Worm (Caenorhabditis elegans) whole organism, L1 larva: Measurements from ENCODE around the gene rpn-1.

Experiments
- C16A3.4 ChIP-seq: fragments of 150-350 bp; optimal IDR thresholded peaks from 2 replicates; lab custom pipeline; 2014; ENCODE audit warnings: missing biosample characterization, missing genetic modification characterization
- F16B12.6 ChIP-seq: fragments of 150-350 bp; optimal IDR thresholded peaks from 2 replicates; lab custom pipeline; 2014; ENCODE audit warnings: missing biosample characterization, missing genetic modification characterization
- Y116A8C.19 ChIP-seq: sonication (generic microtip); optimal IDR thresholded peaks from 2 replicates; lab custom pipeline; 2016; ENCODE audit warnings: missing compliant biosample characterization, missing genetic modification characterization, borderline replicate concordance
- aha-1 ChIP-seq: fragments of 150-350 bp; optimal IDR thresholded peaks from 2 replicates; lab custom pipeline; 2014; ENCODE audit warnings: missing biosample characterization, missing genetic modification characterization
- aly-2 ChIP-seq: fragments of 150-350 bp; optimal IDR thresholded peaks from 2 replicates; lab custom pipeline; 2014; ENCODE audit warnings: missing biosample characterization, missing genetic modification characterization
- ama-1 ChIP-seq: fragments of 150-350 bp; optimal IDR thresholded peaks from 2 replicates; lab custom pipeline; 2014
- ceh-63 ChIP-seq: fragments of 200-800 bp; sonication (Bioruptor generic); optimal IDR thresholded peaks from 2 replicates; lab custom pipeline; 2018; ENCODE audit warnings: mild to moderate bottlenecking, missing genetic modification characterization, missing compliant biosample characterization
- ceh-90 ChIP-seq: sonication (generic microtip); optimal IDR thresholded peaks from 2 replicates; lab custom pipeline; 2016; ENCODE audit warnings: missing genetic modification characterization, missing compliant biosample characterization
- ces-1 ChIP-seq: fragments of 150-350 bp; optimal IDR thresholded peaks from 2 replicates; lab custom pipeline; 2014; ENCODE audit warnings: missing biosample characterization, missing genetic modification reagents, missing genetic modification characterization
- dpl-1 ChIP-seq, 3 experiments: fragments of 150-350 bp in 2 of 3; sonication (generic microtip) in 1 of 3; optimal IDR thresholded peaks; 2 replicates each; lab custom pipeline; 2014 to 2017; ENCODE audit warnings: missing biosample characterization in 3 of 3, missing genetic modification characterization in 3 of 3, missing genetic modification reagents in 3 of 3
- dsc-1 ChIP-seq: sonication (generic microtip); optimal IDR thresholded peaks from 2 replicates; lab custom pipeline; 2016; ENCODE audit warnings: mild to moderate bottlenecking, missing genetic modification characterization, missing compliant biosample characterization
- efl-3 ChIP-seq: fragments of 200-800 bp; sonication (Bioruptor generic); optimal IDR thresholded peaks from 2 replicates; lab custom pipeline; 2018; ENCODE audit warnings: mild to moderate bottlenecking, missing genetic modification characterization, missing compliant biosample characterization
- egl-13 ChIP-seq: sonication (generic microtip); optimal IDR thresholded peaks from 2 replicates; lab custom pipeline; 2016; ENCODE audit warnings: missing genotype, missing genetic modification reagents, missing genetic modification characterization, missing compliant biosample characterization
- egl-27 ChIP-seq, 2 experiments: fragments of 150-350 bp in 1 of 2; sonication (generic microtip); optimal IDR thresholded peaks; 3 replicates each; lab custom pipeline; 2017 to 2018; ENCODE audit warnings: missing biosample characterization in 2 of 2, missing genetic modification characterization in 2 of 2, missing genetic modification reagents in 2 of 2
- elt-2 ChIP-seq: sonication (generic microtip); optimal IDR thresholded peaks from 2 replicates; lab custom pipeline; 2016; ENCODE audit warnings: missing genetic modification characterization, mild to moderate bottlenecking, inconsistent platforms, missing compliant biosample characterization, missing genetic modification reagents
- elt-3 ChIP-seq, 6 experiments: fragments of 150-350 bp in 1 of 6; sonication (generic microtip); optimal IDR thresholded peaks; 2 replicates each; lab custom pipeline; 2017 to 2018; ENCODE audit warnings: missing biosample characterization in 6 of 6, missing genetic modification characterization in 6 of 6, inconsistent platforms in 1 of 6
- ets-5 ChIP-seq: fragments of 200-800 bp; sonication (Bioruptor generic); IDR thresholded peaks from 2 replicates; pipeline ENCODE4 v1.3.6; 2022; ENCODE audit warnings: missing genetic modification characterization, missing compliant biosample characterization
- fos-1 ChIP-seq: fragments of 150-350 bp; optimal IDR thresholded peaks from 2 replicates; lab custom pipeline; 2014; ENCODE audit warnings: missing biosample characterization, missing genetic modification characterization
- grh-1 ChIP-seq: fragments of 200-800 bp; sonication (Bioruptor generic); IDR thresholded peaks from 2 replicates; pipeline ENCODE4 v1.3.6; 2022; ENCODE audit warnings: missing genetic modification reagents, missing genetic modification characterization, missing compliant biosample characterization
- jun-1 ChIP-seq: fragments of 150-350 bp; optimal IDR thresholded peaks from 2 replicates; lab custom pipeline; 2014; ENCODE audit warnings: missing biosample characterization, missing genetic modification reagents, missing genetic modification characterization
- lin-13 ChIP-seq: fragments of 150-350 bp; optimal IDR thresholded peaks from 2 replicates; lab custom pipeline; 2014; ENCODE audit warnings: missing biosample characterization, missing genetic modification reagents, missing genetic modification characterization
- lin-15B ChIP-seq: fragments of 150-350 bp; sonication (generic microtip); optimal IDR thresholded peaks from 3 replicates; lab custom pipeline; 2014; ENCODE audit warnings: missing biosample characterization, missing genetic modification characterization
- lin-39 ChIP-seq: fragments of 150-350 bp; optimal IDR thresholded peaks from 2 replicates; lab custom pipeline; 2014; ENCODE audit warnings: missing biosample characterization, missing genetic modification reagents, missing genetic modification characterization
- lir-3 ChIP-seq: sonication (generic microtip); optimal IDR thresholded peaks from 2 replicates; lab custom pipeline; 2016; ENCODE audit warnings: mild to moderate bottlenecking, missing genetic modification characterization, moderate library complexity, missing compliant biosample characterization; ENCODE audit not compliant: poor library complexity
- lsy-2 ChIP-seq, 2 experiments: fragments of 150-350 bp; optimal IDR thresholded peaks; 2 replicates each; lab custom pipeline; 2014; ENCODE audit warnings: missing biosample characterization in 2 of 2, missing genetic modification characterization in 2 of 2
- mab-9 ChIP-seq: fragments of 200-800 bp; sonication (Bioruptor generic); IDR thresholded peaks from 2 replicates; pipeline ENCODE4 v1.3.6; 2022; ENCODE audit warnings: missing genetic modification reagents, missing genetic modification characterization, missing compliant biosample characterization
- nhr-11 ChIP-seq: fragments of 150-350 bp; optimal IDR thresholded peaks from 2 replicates; lab custom pipeline; 2014; ENCODE audit warnings: missing biosample characterization, missing genetic modification characterization
- nhr-20 ChIP-seq: sonication (generic microtip); optimal IDR thresholded peaks from 2 replicates; lab custom pipeline; 2016; ENCODE audit warnings: mild to moderate bottlenecking, missing genetic modification characterization, missing compliant biosample characterization
- nhr-237 ChIP-seq: fragments of 150-350 bp; optimal IDR thresholded peaks from 2 replicates; lab custom pipeline; 2014; ENCODE audit warnings: missing biosample characterization, missing genetic modification characterization
- nhr-28 ChIP-seq: fragments of 150-350 bp; optimal IDR thresholded peaks from 2 replicates; lab custom pipeline; 2014; ENCODE audit warnings: missing biosample characterization, missing genetic modification characterization
- nhr-77 ChIP-seq: fragments of 150-350 bp; optimal IDR thresholded peaks from 2 replicates; lab custom pipeline; 2014; ENCODE audit warnings: missing biosample characterization, missing genetic modification characterization
- nhr-85 ChIP-seq: sonication (generic microtip); peaks from one replicate; lab custom pipeline; 2016; ENCODE audit warnings: missing genetic modification characterization, inconsistent platforms, missing compliant biosample characterization
- pag-3 ChIP-seq: sonication (generic microtip); optimal IDR thresholded peaks from 2 replicates; lab custom pipeline; 2017; ENCODE audit warnings: missing genetic modification characterization, mild to moderate bottlenecking, missing compliant biosample characterization, antibody characterized with exemption, borderline replicate concordance; ENCODE audit not compliant: insufficient read depth
- pax-3 ChIP-seq: fragments of 200-800 bp; sonication (Bioruptor generic); optimal IDR thresholded peaks from 2 replicates; lab custom pipeline; 2018; ENCODE audit warnings: mild to moderate bottlenecking, missing genetic modification characterization, moderate library complexity, missing compliant biosample characterization
- pqm-1 ChIP-seq: sonication (generic microtip); optimal IDR thresholded peaks from 3 replicates; lab custom pipeline; 2017; ENCODE audit warnings: missing biosample characterization, missing genetic modification characterization
- rnt-1 ChIP-seq: sonication (generic microtip); optimal IDR thresholded peaks from 2 replicates; lab custom pipeline; 2016; ENCODE audit warnings: mild to moderate bottlenecking, missing genetic modification characterization, moderate library complexity, missing compliant biosample characterization
- snu-23 ChIP-seq: sonication (generic microtip); optimal IDR thresholded peaks from 2 replicates; lab custom pipeline; 2016; ENCODE audit warnings: missing genetic modification characterization, missing compliant biosample characterization
- sptf-1 ChIP-seq: fragments of 150-350 bp; optimal IDR thresholded peaks from 2 replicates; lab custom pipeline; 2014; ENCODE audit warnings: missing biosample characterization, missing genetic modification characterization
- sup-37 ChIP-seq: fragments of 200-800 bp; sonication (Bioruptor generic); optimal IDR thresholded peaks from 2 replicates; lab custom pipeline; 2018; ENCODE audit warnings: mild to moderate bottlenecking, missing genetic modification characterization, missing compliant biosample characterization
- swsn-7 ChIP-seq: sonication (generic microtip); optimal IDR thresholded peaks from 2 replicates; lab custom pipeline; 2016; ENCODE audit warnings: missing genetic modification characterization, missing compliant biosample characterization
- tlp-1 ChIP-seq: fragments of 150-350 bp; optimal IDR thresholded peaks from 2 replicates; lab custom pipeline; 2014; ENCODE audit warnings: missing biosample characterization, missing genetic modification characterization
- unc-130 ChIP-seq: fragments of 150-350 bp; optimal IDR thresholded peaks from 2 replicates; lab custom pipeline; 2017; ENCODE audit warnings: missing biosample characterization, missing genetic modification characterization, inconsistent platforms
- unc-62 ChIP-seq: fragments of 150-350 bp; optimal IDR thresholded peaks from 2 replicates; lab custom pipeline; 2014; ENCODE audit warnings: missing biosample characterization, missing genetic modification reagents, missing genetic modification characterization
- vab-15 ChIP-seq: sonication (generic microtip); optimal IDR thresholded peaks from 2 replicates; lab custom pipeline; 2017; ENCODE audit warnings: missing genotype, mild to moderate bottlenecking, missing genetic modification characterization, missing compliant biosample characterization
- xbp-1 ChIP-seq: sonication (generic microtip); optimal IDR thresholded peaks from 2 replicates; lab custom pipeline; 2016; ENCODE audit warnings: missing genetic modification characterization, missing compliant biosample characterization
- zag-1 ChIP-seq: fragments of 150-350 bp; optimal IDR thresholded peaks from 2 replicates; lab custom pipeline; 2014; ENCODE audit warnings: missing biosample characterization, missing genetic modification characterization
- zip-4 ChIP-seq: fragments of 200-800 bp; sonication (Bioruptor generic); optimal IDR thresholded peaks from 2 replicates; lab custom pipeline; 2018; ENCODE audit warnings: mild to moderate bottlenecking, missing genetic modification characterization, moderate library complexity, missing compliant biosample characterization
- ztf-11 ChIP-seq, 2 experiments: sonication (generic microtip); optimal IDR thresholded peaks; 2 replicates each; lab custom pipeline; 2016 to 2017; ENCODE audit warnings: missing genetic modification characterization in 2 of 2, missing biosample characterization in 1 of 2, missing compliant biosample characterization in 1 of 2

rpn-1 gene

ce11 chrIV:6923070-6923469, 13.4 kb upstream of the rpn-1 start, which contains the start of gene T22D1.1:
Gene T22D1.1 (plus strand): TSS chrIV:6923370.
- TF ChIP-seq pax-3 (tag; lab: Kevin White, UChicago) (no peak), egl-13 (tag; lab: Kevin White, UChicago) (no peak), lin-39 (tag; lab: Kevin White, UChicago) (no peak)
- TF ChIP-seq, all 84 proteins: peak for 0

ce11 chrIV:6920063-6920462, 10.3 kb upstream of the rpn-1 start, which contains the start of gene T22D1.18:
Gene T22D1.18 (minus strand): TSS chrIV:6920163.
- no peak for TF ChIP-seq lin-15B (tag; lab: Kevin White, UChicago)
- peak; percentile 67 for TF ChIP-seq nhr-85 (tag; lab: Kevin White, UChicago)

- TF ChIP-seq dpl-1 (GFP tag; optimal IDR thresholded peaks at IDR 0.05; lab: Kevin White, UChicago) (peak; percentile 89 to 92 (median 91)), nhr-237 (peak; percentile 48), rnt-1 (tag; lab: Kevin White, UChicago) (peak; percentile 92), tlp-1 (no peak), nhr-77 (tag; lab: Kevin White, UChicago) (peak; percentile 71), aha-1 (tag; lab: Kevin White, UChicago) (peak; percentile 4), egl-13 (tag; lab: Kevin White, UChicago) (peak; percentile 80), ztf-11 (tag; optimal IDR thresholded peaks at IDR 0.05; lab: Kevin White, UChicago) (peak in 1 of 2 experiments; percentile 62), pqm-1 (tag; lab: Kevin White, UChicago) (no peak), lin-15B (tag; lab: Kevin White, UChicago) (peak; percentile 91), ces-1 (GFP tag; lab: Kevin White, UChicago) (no peak), pag-3 (tag; lab: Kevin White, UChicago) (no peak), grh-1 (GFP tag; lab: Robert Waterston, UW) (peak; percentile 82), Y116A8C.19 (tag; lab: Kevin White, UChicago) (no peak), sptf-1 (tag; lab: Kevin White, UChicago) (no peak), unc-62 (GFP tag; lab: Kevin White, UChicago) (no peak), zip-4 (peak; percentile 64), swsn-7 (peak; percentile 90), ama-1 (lab: Kevin White, UChicago) (peak; percentile 14), ceh-63 (GFP tag; lab: Kevin White, UChicago) (no peak), zag-1 (peak; percentile 23), nhr-11 (tag; lab: Kevin White, UChicago) (peak; percentile 68), jun-1 (peak; percentile 77), nhr-28 (no peak), snu-23 (GFP tag; lab: Kevin White, UChicago) (peak; percentile 93), nhr-20 (peak; percentile 88), C16A3.4 (tag; lab: Kevin White, UChicago) (peak; percentile 92), vab-15 (tag; lab: Kevin White, UChicago) (no peak), aly-2 (tag; lab: Kevin White, UChicago) (peak; percentile 59), ets-5 (GFP tag; lab: Robert Waterston, UW) (no peak), lsy-2 (tag; optimal IDR thresholded peaks at IDR 0.05; lab: Kevin White, UChicago) (peak; percentile 92 to 94), efl-3 (GFP tag; lab: Kevin White, UChicago) (no peak), elt-2 (peak; percentile 44), fos-1 (tag; lab: Kevin White, UChicago) (peak; percentile 69), mab-9 (GFP tag; lab: Robert Waterston, UW) (peak; percentile 65; the same call in 1 of the 2 replicates), unc-130 (peak; percentile 92), sup-37 (GFP tag; lab: Kevin White, UChicago) (peak; percentile 1), ceh-90 (tag; lab: Kevin White, UChicago) (peak; percentile 8), lir-3 (peak; percentile 61), xbp-1 (tag; lab: Kevin White, UChicago) (peak; percentile 89), dsc-1 (peak; percentile 92), F16B12.6 (tag; lab: Kevin White, UChicago) (peak; percentile 69), elt-3 (tag; optimal IDR thresholded peaks at IDR 0.05; lab: Kevin White, UChicago) (peak in 1 of 6 experiments; percentile 85), lin-13 (GFP tag; lab: Kevin White, UChicago) (peak; percentile 87), egl-27 (tag; optimal IDR thresholded peaks at IDR 0.05; lab: Kevin White, UChicago) (no peak)
These were observed 9.6 kb upstream of the rpn-1 start, which contains the start of gene ruvb-2 for ce11 chrIV:6919318-6919717. Gene ruvb-2 (minus strand): TSS chrIV:6919406.
